4 worm cellular contexts compared by ENCODE assay signal in the genomic region with DNA sequence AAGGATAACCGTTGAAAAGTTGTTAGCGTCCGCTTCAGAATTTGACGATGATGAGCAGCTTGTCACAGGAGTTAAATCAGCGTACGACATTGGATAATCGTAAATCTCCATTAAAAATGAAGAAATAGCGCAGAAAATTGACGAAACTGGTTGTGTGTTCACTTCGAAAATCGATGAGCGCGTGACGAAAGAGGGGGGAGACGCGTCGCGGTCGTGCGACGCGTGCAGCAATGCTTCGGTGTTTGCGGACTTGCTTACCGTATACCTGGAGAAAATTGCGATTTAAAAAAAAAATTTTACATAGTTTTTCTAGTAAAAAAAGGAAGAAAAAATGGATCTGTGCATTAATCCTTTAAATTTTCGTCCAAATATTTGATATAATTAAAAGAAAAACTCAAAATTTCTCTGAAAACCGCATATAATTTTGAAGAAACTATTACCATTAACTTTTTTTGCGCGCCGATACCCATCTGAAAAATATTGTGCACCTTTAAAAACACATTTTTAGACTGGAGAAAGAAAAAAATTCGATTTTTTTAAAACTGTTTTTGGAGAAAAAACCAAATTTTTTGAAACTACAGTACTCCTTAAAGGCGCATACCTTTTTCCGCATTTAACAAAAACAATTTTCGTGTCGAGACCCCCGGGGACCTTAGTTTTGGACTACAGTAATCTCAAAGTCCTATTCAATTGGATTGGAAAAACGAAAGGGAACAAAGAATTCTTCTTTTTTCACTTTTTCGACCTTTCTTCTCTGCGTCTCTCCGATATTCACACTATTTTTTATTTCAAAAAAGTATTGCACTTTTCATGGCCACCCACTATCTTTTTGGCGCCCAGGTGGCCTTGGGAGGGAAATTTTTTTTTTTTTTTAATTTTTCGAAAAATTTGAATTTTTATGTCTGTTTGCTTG.
TF ChIP-seq lines count a peak whose summit lies in the region.

No protein-coding gene starts in this region.

TF ChIP-seq in whole organism, L1 larva, 84 proteins besides CTCF, POLR2A, EP300 and RAD21 (continued from another document and continues in another):
- peak; percentile 75 for TF ChIP-seq snpc-4 (tag; optimal IDR thresholded peaks at IDR 0.05; lab: Kevin White, UChicago)
- TF ChIP-seq zip-4 (GFP tag; optimal IDR thresholded peaks at IDR 0.05; lab: Kevin White, UChicago), result peak; percentile 62
- no peak for TF ChIP-seq nhr-28 (tag; optimal IDR thresholded peaks at IDR 0.05; lab: Kevin White, UChicago)
- peak in 2 of 6 experiments; percentile 68 to 90 for TF ChIP-seq elt-3 (tag; optimal IDR thresholded peaks at IDR 0.05; lab: Kevin White, UChicago)
- peak; percentile 85 for TF ChIP-seq nhr-20 (tag; optimal IDR thresholded peaks at IDR 0.05; lab: Kevin White, UChicago)
- no peak for TF ChIP-seq C04F5.9 (tag; optimal IDR thresholded peaks at IDR 0.05; lab: Kevin White, UChicago)
- no peak for TF ChIP-seq egl-27 (tag; optimal IDR thresholded peaks at IDR 0.05; lab: Kevin White, UChicago)
- no peak for TF ChIP-seq alr-1 (tag; optimal IDR thresholded peaks at IDR 0.05; lab: Kevin White, UChicago; ENCODE audit: borderline replicate concordance)
- TF ChIP-seq dpl-1 (GFP tag; optimal IDR thresholded peaks at IDR 0.05; lab: Kevin White, UChicago), result peak; percentile 80 to 84 (median 82)
- no peak for TF ChIP-seq sox-4 (tag; optimal IDR thresholded peaks at IDR 0.05; lab: Kevin White, UChicago)
- TF ChIP-seq grh-1 (GFP tag; IDR thresholded peaks at IDR 0.05; lab: Robert Waterston, UW), result peak; percentile 88
- peak; percentile 25; the same call in 1 of the 2 replicates for TF ChIP-seq mab-9 (GFP tag; IDR thresholded peaks at IDR 0.05; lab: Robert Waterston, UW)
- no peak for TF ChIP-seq nhr-84 (tag; optimal IDR thresholded peaks at IDR 0.05; lab: Kevin White, UChicago)
- TF ChIP-seq C16A3.4 (tag; optimal IDR thresholded peaks at IDR 0.05; lab: Kevin White, UChicago), result peak; percentile 86
- peak; percentile 98 to 99 for TF ChIP-seq lsy-2 (tag; optimal IDR thresholded peaks at IDR 0.05; lab: Kevin White, UChicago)
- peak; percentile 96 for TF ChIP-seq lin-13 (GFP tag; optimal IDR thresholded peaks at IDR 0.05; lab: Kevin White, UChicago)
- TF ChIP-seq mep-1 (tag; optimal IDR thresholded peaks at IDR 0.05; lab: Kevin White, UChicago), result peak; percentile 96
- peak; percentile 85 to 87 for TF ChIP-seq efl-1 (optimal IDR thresholded peaks at IDR 0.05; lab: Kevin White, UChicago)
- peak; percentile 83 to 98 for TF ChIP-seq efl-1 (GFP tag; optimal IDR thresholded peaks at IDR 0.05 in 1 of 2; lab: Kevin White, UChicago)
- TF ChIP-seq C34B4.2 (tag; optimal IDR thresholded peaks at IDR 0.05; lab: Kevin White, UChicago), result no peak
- TF ChIP-seq swsn-7 (tag; optimal IDR thresholded peaks at IDR 0.05; lab: Kevin White, UChicago), result peak; percentile 88
- peak; percentile 1 for TF ChIP-seq aha-1 (tag; optimal IDR thresholded peaks at IDR 0.05; lab: Kevin White, UChicago)
- TF ChIP-seq nhr-11 (tag; optimal IDR thresholded peaks at IDR 0.05; lab: Kevin White, UChicago), result peak; percentile 57
- TF ChIP-seq ztf-4 (tag; optimal IDR thresholded peaks at IDR 0.05; lab: Kevin White, UChicago), result peak; percentile 84
- peak; percentile 76 for TF ChIP-seq nhr-19 (GFP tag; conservative IDR thresholded peaks at IDR 0.05; lab: Robert Waterston, UW)
- TF ChIP-seq elt-2 (tag; optimal IDR thresholded peaks at IDR 0.05; lab: Kevin White, UChicago), result peak; percentile 30
- TF ChIP-seq unc-86 (tag; optimal IDR thresholded peaks at IDR 0.05; lab: Kevin White, UChicago), result peak; percentile 85
- peak; percentile 69 for TF ChIP-seq ama-1 (optimal IDR thresholded peaks at IDR 0.05; lab: Kevin White, UChicago)
- peak in 1 of 2 experiments; percentile 91 for TF ChIP-seq mdl-1 (tag; optimal IDR thresholded peaks at IDR 0.05; lab: Kevin White, UChicago)

TF ChIP-seq in whole organism, L3 larva, 47 proteins besides CTCF, POLR2A, EP300 and RAD21 (continued from another document):
- TF ChIP-seq nhr-28 (tag; optimal IDR thresholded peaks at IDR 0.05; lab: Kevin White, UChicago), result peak; percentile 21
- peak; percentile 70 for TF ChIP-seq skn-1 (tag; optimal IDR thresholded peaks at IDR 0.05; lab: Kevin White, UChicago)
- TF ChIP-seq nhr-12 (tag; optimal IDR thresholded peaks at IDR 0.05; lab: Kevin White, UChicago), result no peak
- no peak for TF ChIP-seq ZK546.5 (tag; optimal IDR thresholded peaks at IDR 0.05; lab: Kevin White, UChicago)
- TF ChIP-seq mml-1 (tag; optimal IDR thresholded peaks at IDR 0.05; lab: Kevin White, UChicago), result no peak
- TF ChIP-seq ztf-4 (tag; optimal IDR thresholded peaks at IDR 0.05; lab: Kevin White, UChicago), result no peak
- no peak for TF ChIP-seq zag-1 (tag; optimal IDR thresholded peaks at IDR 0.05; lab: Kevin White, UChicago)
- no peak for TF ChIP-seq nhr-237 (tag; optimal IDR thresholded peaks at IDR 0.05; lab: Kevin White, UChicago)
- TF ChIP-seq fos-1 (tag; optimal IDR thresholded peaks at IDR 0.05; lab: Kevin White, UChicago), result no peak
- TF ChIP-seq nhr-25 (tag; optimal IDR thresholded peaks at IDR 0.05; lab: Kevin White, UChicago), result peak; percentile 93
- TF ChIP-seq ceh-9 (tag; optimal IDR thresholded peaks at IDR 0.05; lab: Kevin White, UChicago), result no peak
- TF ChIP-seq unc-62 (GFP tag; optimal IDR thresholded peaks at IDR 0.05; lab: Kevin White, UChicago), result no peak
- TF ChIP-seq nhr-43 (tag; optimal IDR thresholded peaks at IDR 0.05; lab: Kevin White, UChicago; ENCODE audit: poor library complexity, severe bottlenecking), result peak; percentile 24
- no peak for TF ChIP-seq ceh-16 (tag; optimal IDR thresholded peaks at IDR 0.05; lab: Kevin White, UChicago)
- peak; percentile 83 for TF ChIP-seq snpc-4 (tag; optimal IDR thresholded peaks at IDR 0.05; lab: Kevin White, UChicago)
- peak; percentile 53 for TF ChIP-seq R02D3.7 (tag; optimal IDR thresholded peaks at IDR 0.05; lab: Kevin White, UChicago)
- TF ChIP-seq elt-2 (tag; optimal IDR thresholded peaks at IDR 0.05; lab: Kevin White, UChicago), result peak; percentile 27
- TF ChIP-seq unc-39 (tag; optimal IDR thresholded peaks at IDR 0.05; lab: Kevin White, UChicago), result no peak
- TF ChIP-seq aly-2 (tag; optimal IDR thresholded peaks at IDR 0.05; lab: Kevin White, UChicago), result no peak
- TF ChIP-seq daf-12 (tag; optimal IDR thresholded peaks at IDR 0.05; lab: Kevin White, UChicago), result no peak
- TF ChIP-seq ama-1 (optimal IDR thresholded peaks at IDR 0.05; lab: Kevin White, UChicago), result peak; percentile 93
- peak; percentile 91 for TF ChIP-seq nhr-23 (tag; optimal IDR thresholded peaks at IDR 0.05; lab: Kevin White, UChicago)
- TF ChIP-seq elt-1 (tag; optimal IDR thresholded peaks at IDR 0.05; lab: Kevin White, UChicago), result peak; percentile 37
- TF ChIP-seq ztf-11 (tag; optimal IDR thresholded peaks at IDR 0.05; lab: Kevin White, UChicago), result no peak
- TF ChIP-seq nhr-11 (tag; optimal IDR thresholded peaks at IDR 0.05; lab: Kevin White, UChicago), result no peak
- peak; percentile 89 for TF ChIP-seq ceh-28 (tag; optimal IDR thresholded peaks at IDR 0.05; lab: Kevin White, UChicago)
- peak; percentile 59 for TF ChIP-seq lsy-12 (tag; optimal IDR thresholded peaks at IDR 0.05; lab: Kevin White, UChicago)
- peak; percentile 97 for TF ChIP-seq lin-39 (tag; optimal IDR thresholded peaks at IDR 0.05; lab: Kevin White, UChicago)
- TF ChIP-seq nhr-76 (tag; optimal IDR thresholded peaks at IDR 0.05; lab: Kevin White, UChicago), result no peak
- no peak for TF ChIP-seq fkh-2 (tag; optimal IDR thresholded peaks at IDR 0.05; lab: Kevin White, UChicago)
- peak in 1 of 2 experiments; percentile 49 for TF ChIP-seq eor-1 (tag; optimal IDR thresholded peaks at IDR 0.05; lab: Kevin White, UChicago)

TF ChIP-seq in whole organism, early embryonic, 17 proteins besides CTCF, POLR2A, EP300 and RAD21 (continued from another document):
- no peak for TF ChIP-seq ceh-13 (GFP tag; optimal IDR thresholded peaks at IDR 0.05; lab: Kevin White, UChicago)

TF ChIP-seq in whole organism, young adult, 124 proteins besides CTCF, POLR2A, EP300 and RAD21 (continued from another document and continues in another):
- no peak; the same call in 1 of the 2 replicates for TF ChIP-seq F39B2.1 (GFP tag; IDR thresholded peaks at IDR 0.05; lab: Robert Waterston, UW)
- peak; percentile 34 for TF ChIP-seq ceh-100 (GFP tag; IDR thresholded peaks at IDR 0.05; lab: Robert Waterston, UW)
- TF ChIP-seq snpc-1.3 (tag; optimal IDR thresholded peaks at IDR 0.05; lab: Kevin White, UChicago; ENCODE audit: insufficient read depth), result no peak
- no peak for TF ChIP-seq hlh-12 (tag; optimal IDR thresholded peaks at IDR 0.05; lab: Kevin White, UChicago)
- peak; percentile 61 for TF ChIP-seq lin-40 (tag; optimal IDR thresholded peaks at IDR 0.05; lab: Kevin White, UChicago)
- TF ChIP-seq him-1 (tag; optimal IDR thresholded peaks at IDR 0.05; lab: Kevin White, UChicago), result peak; percentile 29
- TF ChIP-seq lag-1 (GFP tag; IDR thresholded peaks at IDR 0.05; lab: Robert Waterston, UW), result no peak
- TF ChIP-seq chd-7 (tag; optimal IDR thresholded peaks at IDR 0.05; lab: Kevin White, UChicago), result peak; percentile 68
- TF ChIP-seq rec-8 (tag; optimal IDR thresholded peaks at IDR 0.05; lab: Kevin White, UChicago), result no peak
- TF ChIP-seq ZK185.1 (tag; optimal IDR thresholded peaks at IDR 0.05; lab: Kevin White, UChicago; ENCODE audit: poor library complexity, severe bottlenecking), result peak; percentile 79
- no peak for TF ChIP-seq sea-2 (GFP tag; IDR thresholded peaks at IDR 0.05; lab: Robert Waterston, UW)
- TF ChIP-seq hlh-26 (GFP tag; conservative IDR thresholded peaks at IDR 0.05; lab: Robert Waterston, UW), result no peak
- TF ChIP-seq mes-4 (tag; optimal IDR thresholded peaks at IDR 0.05; lab: Kevin White, UChicago), result no peak
- TF ChIP-seq snpc-1.1 (tag; optimal IDR thresholded peaks at IDR 0.05; lab: Kevin White, UChicago; ENCODE audit: insufficient read depth), result no peak
- no peak for TF ChIP-seq nhr-179 (tag; optimal IDR thresholded peaks at IDR 0.05; lab: Kevin White, UChicago)
- peak; percentile 55 for TF ChIP-seq F57C9.4 (tag; optimal IDR thresholded peaks at IDR 0.05; lab: Kevin White, UChicago)
- no peak; the same call in 1 of the 2 replicates for TF ChIP-seq B0019.2 (GFP tag; conservative IDR thresholded peaks at IDR 0.05; lab: Robert Waterston, UW)
- TF ChIP-seq nhr-27 (tag; optimal IDR thresholded peaks at IDR 0.05; lab: Kevin White, UChicago), result peak; percentile 68
- 0 out of 2 replicates have a peak, but pooled peaks have one; percentile 12 for TF ChIP-seq madf-8 (GFP tag; conservative IDR thresholded peaks at IDR 0.05; lab: Robert Waterston, UW)
- no peak for TF ChIP-seq pha-4 (tag; optimal IDR thresholded peaks at IDR 0.05; lab: Kevin White, UChicago)
- no peak for TF ChIP-seq lin-26 (GFP tag; IDR thresholded peaks at IDR 0.05; lab: Robert Waterston, UW)
- TF ChIP-seq ztf-26 (tag; optimal IDR thresholded peaks at IDR 0.05; lab: Kevin White, UChicago), result peak; percentile 11
- peak; percentile 61; the same call in 1 of the 2 replicates for TF ChIP-seq egrh-3 (GFP tag; IDR thresholded peaks at IDR 0.05; lab: Robert Waterston, UW)
- TF ChIP-seq attf-6 (GFP tag; IDR thresholded peaks at IDR 0.05; lab: Robert Waterston, UW), result 0 out of 2 replicates have a peak, but pooled peaks have one; percentile 31
- TF ChIP-seq unc-62 (GFP tag; optimal IDR thresholded peaks at IDR 0.05; lab: Kevin White, UChicago), result no peak
- TF ChIP-seq athp-1 (tag; optimal IDR thresholded peaks at IDR 0.05; lab: Kevin White, UChicago), result peak; percentile 56
- peak; percentile 54 for TF ChIP-seq ama-1 (optimal IDR thresholded peaks at IDR 0.05; lab: Kevin White, UChicago)
- no peak for TF ChIP-seq ama-1 (GFP tag; optimal IDR thresholded peaks at IDR 0.05; lab: Kevin White, UChicago)
- peak; percentile 85 for TF ChIP-seq attf-5 (GFP tag; optimal IDR thresholded peaks at IDR 0.05; lab: Kevin White, UChicago)
- TF ChIP-seq B0035.1 (tag; optimal IDR thresholded peaks at IDR 0.05; lab: Kevin White, UChicago), result peak; percentile 27
- peak; percentile 81 for TF ChIP-seq pbrm-1 (GFP tag; IDR thresholded peaks at IDR 0.05; lab: Robert Waterston, UW)
- no peak for TF ChIP-seq aptf-2 (GFP tag; conservative IDR thresholded peaks at IDR 0.05; lab: Robert Waterston, UW)
- TF ChIP-seq attf-3 (GFP tag; conservative IDR thresholded peaks at IDR 0.05; lab: Robert Waterston, UW), result 0 out of 2 replicates have a peak, but pooled peaks have one; percentile 44
- peak; percentile 61 for TF ChIP-seq F10E7.11 (tag; optimal IDR thresholded peaks at IDR 0.05; lab: Kevin White, UChicago)
- TF ChIP-seq C17E4.6 (GFP tag; IDR thresholded peaks at IDR 0.05; lab: Robert Waterston, UW), result no peak
- TF ChIP-seq Y53F4B.3 (GFP tag; IDR thresholded peaks at IDR 0.05; lab: Robert Waterston, UW), result no peak
- TF ChIP-seq nhr-120 (GFP tag; IDR thresholded peaks at IDR 0.05; lab: Robert Waterston, UW), result 0 out of 2 replicates have a peak, but pooled peaks have one; percentile 63
- TF ChIP-seq B0336.3 (GFP tag; IDR thresholded peaks at IDR 0.05; lab: Robert Waterston, UW), result peak; percentile 59
- no peak for TF ChIP-seq nfya-1 (tag; optimal IDR thresholded peaks at IDR 0.05; lab: Kevin White, UChicago; ENCODE audit: borderline replicate concordance, insufficient read depth)
- no peak for TF ChIP-seq nhr-90 (tag; optimal IDR thresholded peaks at IDR 0.05; lab: Kevin White, UChicago)
- TF ChIP-seq ztf-6 (GFP tag; IDR thresholded peaks at IDR 0.05; lab: Robert Waterston, UW), result no peak
- peak; percentile 42; the same call in 1 of the 2 replicates for TF ChIP-seq egl-44 (GFP tag; IDR thresholded peaks at IDR 0.05; lab: Robert Waterston, UW)
- TF ChIP-seq aptf-3 (GFP tag; IDR thresholded peaks at IDR 0.05; lab: Robert Waterston, UW), result peak; percentile 72; the same call in 1 of the 2 replicates
- TF ChIP-seq F55B11.4 (tag; optimal IDR thresholded peaks at IDR 0.05; lab: Kevin White, UChicago; ENCODE audit: borderline replicate concordance, insufficient read depth), result no peak
- 0 out of 2 replicates have a peak, but pooled peaks have one; percentile 49 for TF ChIP-seq ztf-28 (GFP tag; IDR thresholded peaks at IDR 0.05; lab: Robert Waterston, UW)
- no peak for TF ChIP-seq ztf-22 (GFP tag; optimal IDR thresholded peaks at IDR 0.05; lab: Kevin White, UChicago)
- no peak for TF ChIP-seq dpl-1 (GFP tag; optimal IDR thresholded peaks at IDR 0.05; lab: Kevin White, UChicago)
- TF ChIP-seq ztf-18 (tag; optimal IDR thresholded peaks at IDR 0.05; lab: Kevin White, UChicago), result no peak
- TF ChIP-seq C06A6.2 (GFP tag; conservative IDR thresholded peaks at IDR 0.05; lab: Robert Waterston, UW), result peak; percentile 50; the same call in 1 of the 2 replicates
- TF ChIP-seq madf-3 (GFP tag; IDR thresholded peaks at IDR 0.05; lab: Robert Waterston, UW), result peak; percentile 99
- TF ChIP-seq ets-4 (GFP tag; optimal IDR thresholded peaks at IDR 0.05; lab: Kevin White, UChicago), result no peak
- no peak for TF ChIP-seq snpc-4 (GFP tag; optimal IDR thresholded peaks at IDR 0.05; lab: Kevin White, UChicago)
- TF ChIP-seq snpc-4 (tag; optimal IDR thresholded peaks at IDR 0.05; lab: Kevin White, UChicago), result peak in 3 of 4 experiments; percentile 22 to 51 (median 35)
- no peak for TF ChIP-seq F57A8.1 (GFP tag; optimal IDR thresholded peaks at IDR 0.05; lab: Kevin White, UChicago)
- peak; percentile 38 for TF ChIP-seq D2030.7 (GFP tag; IDR thresholded peaks at IDR 0.05; lab: Robert Waterston, UW)
- TF ChIP-seq fkh-3 (tag; optimal IDR thresholded peaks at IDR 0.05; lab: Kevin White, UChicago), result no peak
- 0 out of 2 replicates have a peak, but pooled peaks have one; percentile 6 for TF ChIP-seq F37B4.10 (GFP tag; IDR thresholded peaks at IDR 0.05; lab: Robert Waterston, UW)
- TF ChIP-seq hmg-20 (GFP tag; IDR thresholded peaks at IDR 0.05; lab: Robert Waterston, UW), result no peak
- TF ChIP-seq T07F8.4 (tag; optimal IDR thresholded peaks at IDR 0.05; lab: Kevin White, UChicago), result no peak
- peak; percentile 41 for TF ChIP-seq F23B12.7 (tag; optimal IDR thresholded peaks at IDR 0.05; lab: Kevin White, UChicago; ENCODE audit: insufficient read depth)
- TF ChIP-seq tlf-1 (GFP tag; optimal IDR thresholded peaks at IDR 0.05; lab: Kevin White, UChicago), result peak; percentile 1
- peak in 1 of 2 experiments; percentile 10 for TF ChIP-seq let-607 (tag; optimal IDR thresholded peaks at IDR 0.05; lab: Kevin White, UChicago)
- peak; percentile 40; the same call in 1 of the 2 replicates for TF ChIP-seq ceh-91 (GFP tag; IDR thresholded peaks at IDR 0.05; lab: Robert Waterston, UW)
